Worm (Caenorhabditis elegans): ENCODE measurements around the gene ZK697.8.

Gene ZK697.8

DNA sequence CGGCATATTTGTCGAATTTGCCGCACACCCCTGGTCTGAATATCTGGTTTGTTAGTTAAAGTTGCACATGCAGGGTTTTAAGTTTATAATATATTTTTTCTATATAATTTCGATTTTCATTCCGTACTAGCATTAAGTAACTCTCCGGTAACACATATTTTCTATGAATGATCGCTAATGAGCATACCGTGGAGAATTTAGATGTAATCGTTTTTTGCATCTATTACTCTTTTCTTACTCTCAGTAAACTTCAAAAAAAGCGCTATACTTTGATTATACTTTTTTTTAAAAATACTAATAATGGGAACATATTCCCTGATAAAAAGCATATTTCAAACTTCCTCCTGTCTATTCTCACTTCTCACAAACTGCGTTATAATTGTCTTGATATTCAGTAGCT lies 14.4 kb downstream of the ZK697.8 start, which contains the start of gene str-160:
Gene str-160 (plus strand): TSS at position 301 of the 400 bp plus-strand sequence.
- TF ChIP-seq ref-1 (GFP tag; conservative IDR thresholded peaks at IDR 0.05) (no peak), ztf-29 (GFP tag; IDR thresholded peaks at IDR 0.05) (no peak), klf-2 (GFP tag; conservative IDR thresholded peaks at IDR 0.05) (no peak), T22C8.4 (GFP tag; IDR thresholded peaks at IDR 0.05) (no peak), tab-1 (GFP tag; IDR thresholded peaks at IDR 0.05) (no peak), ztf-23 (GFP tag; IDR thresholded peaks at IDR 0.05) (no peak), flt-1 (GFP tag; IDR thresholded peaks at IDR 0.05) (no peak), med-1 (GFP tag; optimal IDR thresholded peaks at IDR 0.05; ENCODE audit: insufficient read depth) (no peak), cog-1 (tag; optimal IDR thresholded peaks at IDR 0.05) (no peak)

DNA sequence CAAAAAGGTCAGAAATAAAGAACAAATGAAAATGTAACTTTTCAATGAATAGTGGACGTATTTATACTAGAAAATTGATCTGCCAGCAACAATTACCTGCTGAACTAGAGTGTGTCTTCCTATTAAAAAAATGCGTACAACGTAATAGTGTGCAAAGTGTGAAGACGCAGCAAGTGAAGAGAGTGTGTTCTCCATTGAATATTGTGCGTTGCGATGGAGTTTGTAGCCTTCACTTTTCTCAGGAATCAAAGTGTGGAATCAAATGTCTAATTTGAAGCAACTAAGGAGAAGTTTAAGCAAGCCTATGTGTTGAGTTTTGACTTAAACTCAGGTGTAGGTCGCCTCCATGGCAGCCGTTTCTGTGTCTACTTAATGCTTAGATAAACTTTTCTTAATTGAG lies 17.0 kb downstream of the ZK697.8 start, which contains the start of gene gst-21:
Gene gst-21 (minus strand): TSS at position 101 of the 400 bp plus-strand sequence.
- TF ChIP-seq klf-2 (GFP tag; conservative IDR thresholded peaks at IDR 0.05), result no peak
- no peak for TF ChIP-seq flt-1 (GFP tag; IDR thresholded peaks at IDR 0.05)
- TF ChIP-seq ztf-23 (GFP tag; IDR thresholded peaks at IDR 0.05), result no peak
- no peak for TF ChIP-seq T22C8.4 (GFP tag; IDR thresholded peaks at IDR 0.05)
- TF ChIP-seq ref-1 (GFP tag; conservative IDR thresholded peaks at IDR 0.05), result no peak
- TF ChIP-seq ztf-29 (GFP tag; IDR thresholded peaks at IDR 0.05), result no peak
- no peak for TF ChIP-seq cog-1 (tag; optimal IDR thresholded peaks at IDR 0.05)
- no peak for TF ChIP-seq tab-1 (GFP tag; IDR thresholded peaks at IDR 0.05)

DNA sequence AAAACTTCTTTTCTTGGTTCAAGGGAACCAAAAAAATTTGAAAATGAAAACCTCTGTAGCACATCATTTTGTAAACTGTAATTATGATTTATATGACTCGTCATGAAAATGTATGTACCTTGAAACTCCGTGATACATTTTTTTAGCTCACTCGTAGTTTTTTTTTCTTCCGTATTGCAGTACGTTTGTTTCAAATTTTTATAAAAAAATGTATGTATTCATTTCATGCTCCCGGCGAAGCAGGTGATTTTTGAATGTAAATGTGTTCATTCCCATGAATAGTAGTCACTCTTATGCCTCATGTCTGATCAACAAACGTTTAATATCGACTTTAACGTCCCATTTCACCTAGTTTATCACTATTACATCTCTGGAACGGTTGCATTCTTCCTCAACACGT lies 23.6 kb downstream of the ZK697.8 start, which contains the start of gene sri-27:
Gene sri-27 (plus strand): TSS at position 301 of the 400 bp plus-strand sequence.
- TF ChIP-seq ztf-29 (GFP tag; IDR thresholded peaks at IDR 0.05) (no peak), cog-1 (tag; optimal IDR thresholded peaks at IDR 0.05) (no peak), tab-1 (GFP tag; IDR thresholded peaks at IDR 0.05) (no peak)

DNA sequence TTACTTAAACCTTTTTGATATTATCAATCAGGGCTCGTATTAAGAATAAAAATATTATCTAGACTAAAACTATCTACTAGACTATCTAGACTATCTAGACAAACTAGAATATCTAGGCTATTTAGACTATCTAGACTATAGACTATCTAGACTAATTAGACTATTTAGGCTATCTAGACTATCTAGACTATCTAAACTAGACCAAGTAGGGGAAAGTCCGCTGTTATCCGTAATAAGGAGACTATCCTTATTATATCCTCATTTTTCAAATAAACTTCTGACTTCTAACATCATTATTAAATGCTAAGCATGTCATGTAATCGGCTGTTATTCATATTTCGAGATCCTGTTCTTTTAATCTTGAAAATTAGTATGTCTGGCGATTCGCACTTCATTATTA lies 27.0 kb downstream of the ZK697.8 start, which contains the start of gene srw-101:
Gene srw-101 (plus strand): TSS at position 301 of the 400 bp plus-strand sequence.
- no peak for TF ChIP-seq klf-2 (GFP tag; conservative IDR thresholded peaks at IDR 0.05)
- no peak for TF ChIP-seq flt-1 (GFP tag; IDR thresholded peaks at IDR 0.05)
- no peak for TF ChIP-seq tab-1 (GFP tag; IDR thresholded peaks at IDR 0.05)
- TF ChIP-seq cog-1 (tag; optimal IDR thresholded peaks at IDR 0.05), result no peak
- TF ChIP-seq ztf-29 (GFP tag; IDR thresholded peaks at IDR 0.05), result no peak
- TF ChIP-seq ref-1 (GFP tag; conservative IDR thresholded peaks at IDR 0.05), result no peak

DNA sequence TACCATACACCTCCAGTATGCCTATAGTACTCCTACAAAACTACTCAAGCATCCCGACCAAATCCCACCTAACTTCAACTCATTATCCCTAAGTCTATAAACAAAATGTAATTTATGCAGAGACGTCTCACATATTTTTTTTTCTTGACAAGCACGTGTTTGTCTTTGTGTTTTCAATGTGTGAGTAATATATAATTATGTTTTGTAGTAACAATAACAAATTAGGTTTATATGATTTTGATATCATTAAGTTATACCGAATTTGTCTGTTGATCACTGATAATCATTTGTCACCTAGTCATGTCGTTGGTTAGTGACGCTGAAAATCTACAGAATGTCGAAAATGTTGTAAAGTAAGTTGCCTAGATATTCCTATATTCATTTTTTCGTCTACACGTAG lies 29.0 kb downstream of the ZK697.8 start, which contains the start of gene srw-102:
Gene srw-102 (plus strand): TSS at position 301 of the 400 bp plus-strand sequence.
- TF ChIP-seq ztf-29 (GFP tag; IDR thresholded peaks at IDR 0.05) (no peak), flt-1 (GFP tag; IDR thresholded peaks at IDR 0.05) (no peak), med-1 (GFP tag; optimal IDR thresholded peaks at IDR 0.05; ENCODE audit: insufficient read depth) (no peak), klf-2 (GFP tag; conservative IDR thresholded peaks at IDR 0.05) (no peak), ref-1 (GFP tag; conservative IDR thresholded peaks at IDR 0.05) (no peak), tab-1 (GFP tag; IDR thresholded peaks at IDR 0.05) (no peak), cog-1 (tag; optimal IDR thresholded peaks at IDR 0.05) (no peak), T22C8.4 (GFP tag; IDR thresholded peaks at IDR 0.05) (no peak)

DNA sequence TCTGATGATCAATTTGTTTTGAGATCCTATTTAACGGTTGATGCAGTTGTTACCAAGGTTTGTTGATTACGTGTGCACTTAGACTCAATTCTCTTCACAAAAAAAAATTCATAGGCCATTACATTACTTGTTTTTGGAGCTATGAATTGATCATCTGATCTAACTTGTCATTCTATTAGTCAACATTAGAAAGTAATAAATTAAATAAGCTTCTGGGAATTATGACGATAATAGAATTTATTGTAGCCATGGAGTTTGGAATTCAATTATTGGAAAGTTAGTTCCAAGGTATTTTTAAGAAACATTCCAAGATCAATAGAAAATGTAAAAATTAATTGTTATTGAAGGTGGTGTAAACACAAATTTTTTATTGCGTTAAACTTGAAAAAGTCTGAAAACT lies 30.7 kb downstream of the ZK697.8 start:
- no peak for TF ChIP-seq cog-1 (tag; optimal IDR thresholded peaks at IDR 0.05)
- TF ChIP-seq flt-1 (GFP tag; IDR thresholded peaks at IDR 0.05), result no peak
- no peak for TF ChIP-seq klf-2 (GFP tag; conservative IDR thresholded peaks at IDR 0.05)
- TF ChIP-seq T22C8.4 (GFP tag; IDR thresholded peaks at IDR 0.05), result no peak
- no peak for TF ChIP-seq ztf-23 (GFP tag; IDR thresholded peaks at IDR 0.05)
- no peak for TF ChIP-seq tab-1 (GFP tag; IDR thresholded peaks at IDR 0.05)
- no peak for TF ChIP-seq ref-1 (GFP tag; conservative IDR thresholded peaks at IDR 0.05)
- no peak for TF ChIP-seq med-1 (GFP tag; optimal IDR thresholded peaks at IDR 0.05; ENCODE audit: insufficient read depth)
- TF ChIP-seq ztf-29 (GFP tag; IDR thresholded peaks at IDR 0.05), result no peak

DNA sequence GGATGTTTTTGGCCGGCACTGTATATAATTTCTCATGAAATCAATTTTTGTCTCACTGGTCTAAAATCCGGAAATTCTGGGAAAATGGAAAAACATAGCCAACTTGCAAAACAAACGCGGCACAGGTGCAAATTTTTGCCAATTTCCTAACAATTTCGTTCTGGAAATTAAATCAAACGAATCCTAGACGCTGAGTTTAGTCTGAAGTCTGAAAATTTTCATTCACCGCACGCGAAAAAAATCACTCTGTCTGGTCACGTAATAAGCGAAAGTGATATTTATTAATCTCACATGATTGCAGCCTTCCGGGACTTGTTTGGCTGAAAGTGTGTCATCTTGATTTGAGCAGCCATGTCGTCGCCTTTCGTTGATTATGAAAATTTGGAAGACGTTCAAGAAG lies 32.1 kb downstream of the ZK697.8 start, which contains the start of gene srw-103:
Gene srw-103 (plus strand): TSS at position 301 of the 400 bp plus-strand sequence.
- TF ChIP-seq ztf-23 (GFP tag; IDR thresholded peaks at IDR 0.05), result no peak
- TF ChIP-seq tab-1 (GFP tag; IDR thresholded peaks at IDR 0.05), result no peak
- TF ChIP-seq med-1 (GFP tag; optimal IDR thresholded peaks at IDR 0.05; ENCODE audit: insufficient read depth), result no peak

DNA sequence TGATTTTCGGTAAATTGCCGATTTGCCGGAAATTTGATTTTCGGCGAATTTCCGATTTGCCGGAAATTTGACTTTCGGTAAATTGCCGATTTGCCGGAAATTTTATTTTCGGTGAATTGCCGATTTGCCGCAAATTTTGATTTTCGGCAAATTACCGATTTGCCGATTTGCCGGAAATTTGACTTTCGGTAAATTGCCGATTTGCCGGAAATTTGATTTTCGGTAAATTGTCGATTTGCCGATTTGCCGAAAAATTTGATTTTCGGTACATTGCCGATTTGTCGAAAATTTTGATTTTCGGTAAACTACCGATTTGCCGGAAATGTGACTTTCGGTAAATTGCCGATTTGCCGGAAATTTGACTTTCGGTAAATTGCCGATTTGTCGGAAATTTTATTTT lies 35.2 kb downstream of the ZK697.8 start:
- TF ChIP-seq ztf-23 (GFP tag; IDR thresholded peaks at IDR 0.05) (peak; percentile 84), T22C8.4 (GFP tag; IDR thresholded peaks at IDR 0.05) (peak; percentile 29; the same call in 1 of the 2 replicates), klf-2 (GFP tag; conservative IDR thresholded peaks at IDR 0.05) (peak; percentile 86), tab-1 (GFP tag; IDR thresholded peaks at IDR 0.05) (peak; percentile 81), ref-1 (GFP tag; conservative IDR thresholded peaks at IDR 0.05) (peak; percentile 47; the same call in 1 of the 2 replicates), flt-1 (GFP tag; IDR thresholded peaks at IDR 0.05) (peak; percentile 57)

DNA sequence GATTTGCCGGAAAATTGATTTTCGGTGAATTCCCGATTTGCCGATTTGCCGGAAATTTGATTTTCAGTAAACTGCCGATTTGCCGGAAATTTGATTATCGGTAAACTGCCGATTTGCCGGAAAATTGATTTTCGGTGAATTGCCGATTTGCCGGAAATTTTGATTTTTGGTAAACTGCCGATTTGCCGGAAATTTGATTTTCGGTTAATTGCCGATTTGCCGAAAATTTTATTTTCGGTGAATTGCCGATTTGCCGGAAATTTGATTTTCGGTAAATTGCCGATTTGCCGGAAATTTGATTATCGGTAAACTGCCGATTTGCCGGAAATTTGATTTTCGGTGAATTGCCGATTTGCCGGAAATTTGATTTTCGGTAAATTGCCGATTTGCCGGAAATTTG lies 36.5 kb downstream of the ZK697.8 start:
- peak; percentile 37; the same call in 1 of the 2 replicates for TF ChIP-seq ztf-23 (GFP tag; IDR thresholded peaks at IDR 0.05)

DNA sequence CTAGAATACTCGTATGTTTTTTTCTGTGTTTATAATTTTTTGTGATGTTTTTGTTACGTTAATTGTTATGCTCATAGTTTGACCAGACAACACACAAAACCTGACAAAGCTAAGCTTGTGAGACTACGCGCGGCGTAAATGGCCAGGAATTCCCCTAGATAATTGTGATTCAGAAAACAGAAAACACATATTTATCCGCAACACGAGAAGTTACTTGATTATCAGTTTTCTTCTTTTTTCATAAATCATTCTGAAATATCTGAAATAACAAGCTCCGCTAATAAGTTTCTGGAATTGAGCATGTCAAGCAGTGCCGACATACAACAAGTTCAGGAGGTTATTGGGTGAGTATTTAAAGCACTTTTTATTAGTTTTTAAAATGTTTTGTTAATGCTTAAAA lies 38.0 kb downstream of the ZK697.8 start, which contains the start of gene srw-100:
Gene srw-100 (plus strand): TSS at position 301 of the 400 bp plus-strand sequence.
- no peak for TF ChIP-seq flt-1 (GFP tag; IDR thresholded peaks at IDR 0.05)
- no peak for TF ChIP-seq tab-1 (GFP tag; IDR thresholded peaks at IDR 0.05)
- TF ChIP-seq ztf-29 (GFP tag; IDR thresholded peaks at IDR 0.05), result no peak
- TF ChIP-seq ztf-23 (GFP tag; IDR thresholded peaks at IDR 0.05), result no peak
- no peak for TF ChIP-seq ref-1 (GFP tag; conservative IDR thresholded peaks at IDR 0.05)
- TF ChIP-seq klf-2 (GFP tag; conservative IDR thresholded peaks at IDR 0.05), result no peak
- no peak for TF ChIP-seq cog-1 (tag; optimal IDR thresholded peaks at IDR 0.05)
- no peak for TF ChIP-seq med-1 (GFP tag; optimal IDR thresholded peaks at IDR 0.05; ENCODE audit: insufficient read depth)
- no peak for TF ChIP-seq T22C8.4 (GFP tag; IDR thresholded peaks at IDR 0.05)
